Fruit fly (Drosophila melanogaster) Kc167 (cell line): ENCODE data around the gene Acp1.

ENCODE experiments used
- Myc ChIP-seq: fragments of >200 bp; optimal IDR thresholded peaks from 2 replicates; lab custom pipeline; 2017; ENCODE audit warnings: missing external identifiers
- Sin3A ChIP-seq: fragments of >200 bp; optimal IDR thresholded peaks from 2 replicates; lab custom pipeline; 2018; ENCODE audit warnings: missing external identifiers

DNA sequence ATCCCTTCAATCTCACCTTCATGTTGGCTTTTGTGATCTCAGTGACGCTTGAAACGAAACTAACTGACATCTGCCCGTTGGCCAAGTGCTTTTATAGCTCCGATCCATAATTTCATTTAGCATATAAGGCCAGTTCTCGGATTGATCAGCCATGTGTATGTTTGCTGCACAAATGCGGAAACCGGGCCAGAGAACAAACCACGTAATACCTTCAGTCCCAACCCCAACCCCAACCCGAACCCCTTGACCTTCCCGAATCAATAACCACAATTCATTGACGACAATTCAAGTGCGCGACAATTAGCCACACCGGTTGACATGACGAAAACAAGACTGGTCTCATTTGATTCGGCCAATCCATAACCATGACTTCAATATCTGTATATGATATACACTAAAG lies 11.7 kb upstream of the Acp1 start, which contains the start of gene CG7203:
- TF ChIP-seq Myc (lab: Kevin White, UChicago): no peak
- TF ChIP-seq Sin3A (lab: Kevin White, UChicago): no peak
